Worm (Caenorhabditis elegans) whole organism, L1 larva: ENCODE data around the gene Y49E10.30.
A peak's percentile ranks its signal among the peaks of the same experiment; 100 is the strongest.

ENCODE experiments used
- C16A3.4 ChIP-seq: fragments of 150-350 bp; optimal IDR thresholded peaks from 2 replicates; lab custom pipeline; 2014; ENCODE audit warnings: missing biosample characterization, missing genetic modification characterization
- C34B4.2 ChIP-seq: sonication (generic microtip); optimal IDR thresholded peaks from 2 replicates; lab custom pipeline; 2017; ENCODE audit warnings: mild to moderate bottlenecking, missing genetic modification characterization, missing compliant biosample characterization
- blmp-1 ChIP-seq: fragments of 150-350 bp; optimal IDR thresholded peaks from 2 replicates; lab custom pipeline; 2014; ENCODE audit warnings: missing biosample characterization, missing genetic modification characterization
- ceh-63 ChIP-seq: fragments of 200-800 bp; sonication (Bioruptor generic); optimal IDR thresholded peaks from 2 replicates; lab custom pipeline; 2018; ENCODE audit warnings: mild to moderate bottlenecking, missing genetic modification characterization, missing compliant biosample characterization
- ceh-8 ChIP-seq: fragments of 200-800 bp; sonication (Bioruptor generic); optimal IDR thresholded peaks from 2 replicates; lab custom pipeline; 2018; ENCODE audit warnings: mild to moderate bottlenecking, missing genetic modification characterization, moderate library complexity, missing compliant biosample characterization
- ceh-88 ChIP-seq: fragments of 200-800 bp; sonication (Bioruptor generic); IDR thresholded peaks from 2 replicates; pipeline ENCODE4 v1.3.6; 2022; ENCODE audit warnings: missing genetic modification characterization, missing compliant biosample characterization
- ces-1 ChIP-seq: fragments of 150-350 bp; optimal IDR thresholded peaks from 2 replicates; lab custom pipeline; 2014; ENCODE audit warnings: missing biosample characterization, missing genetic modification reagents, missing genetic modification characterization
- efl-1 ChIP-seq, 4 experiments: fragments of 150-350 bp; optimal IDR thresholded peaks in 3 of 4; peaks in 1 of 4; 1 replicate in 1 of 4; 2 replicates in 3 of 4; lab custom pipeline; 2014; ENCODE audit warnings: missing biosample characterization in 2 of 4, missing genetic modification characterization in 2 of 4, missing genetic modification reagents in 2 of 4
- efl-3 ChIP-seq: fragments of 200-800 bp; sonication (Bioruptor generic); optimal IDR thresholded peaks from 2 replicates; lab custom pipeline; 2018; ENCODE audit warnings: mild to moderate bottlenecking, missing genetic modification characterization, missing compliant biosample characterization
- elt-2 ChIP-seq: sonication (generic microtip); optimal IDR thresholded peaks from 2 replicates; lab custom pipeline; 2016; ENCODE audit warnings: missing genetic modification characterization, mild to moderate bottlenecking, inconsistent platforms, missing compliant biosample characterization, missing genetic modification reagents
- elt-3 ChIP-seq, 6 experiments: fragments of 150-350 bp in 1 of 6; sonication (generic microtip); optimal IDR thresholded peaks; 2 replicates each; lab custom pipeline; 2017 to 2018; ENCODE audit warnings: missing biosample characterization in 6 of 6, missing genetic modification characterization in 6 of 6, inconsistent platforms in 1 of 6
- ets-5 ChIP-seq: fragments of 200-800 bp; sonication (Bioruptor generic); IDR thresholded peaks from 2 replicates; pipeline ENCODE4 v1.3.6; 2022; ENCODE audit warnings: missing genetic modification characterization, missing compliant biosample characterization
- grh-1 ChIP-seq: fragments of 200-800 bp; sonication (Bioruptor generic); IDR thresholded peaks from 2 replicates; pipeline ENCODE4 v1.3.6; 2022; ENCODE audit warnings: missing genetic modification reagents, missing genetic modification characterization, missing compliant biosample characterization
- hlh-17 ChIP-seq: fragments of 200-800 bp; sonication (Bioruptor generic); optimal IDR thresholded peaks from 2 replicates; lab custom pipeline; 2018; ENCODE audit warnings: missing genetic modification characterization, mild to moderate bottlenecking, missing compliant biosample characterization, moderate library complexity, borderline replicate concordance
- lin-13 ChIP-seq: fragments of 150-350 bp; optimal IDR thresholded peaks from 2 replicates; lab custom pipeline; 2014; ENCODE audit warnings: missing biosample characterization, missing genetic modification reagents, missing genetic modification characterization
- lin-14 ChIP-seq: fragments of 200-800 bp; sonication (Bioruptor generic); optimal IDR thresholded peaks from 2 replicates; lab custom pipeline; 2018; ENCODE audit warnings: mild to moderate bottlenecking, missing genetic modification characterization, moderate library complexity, missing compliant biosample characterization
- lin-35 ChIP-seq, 2 experiments: fragments of 150-350 bp; optimal IDR thresholded peaks; 2 replicates each; lab custom pipeline; 2014; ENCODE audit warnings: missing biosample characterization in 2 of 2, missing genetic modification characterization in 2 of 2, missing genetic modification reagents in 2 of 2
- lsy-2 ChIP-seq, 2 experiments: fragments of 150-350 bp; optimal IDR thresholded peaks; 2 replicates each; lab custom pipeline; 2014; ENCODE audit warnings: missing biosample characterization in 2 of 2, missing genetic modification characterization in 2 of 2
- mab-9 ChIP-seq: fragments of 200-800 bp; sonication (Bioruptor generic); IDR thresholded peaks from 2 replicates; pipeline ENCODE4 v1.3.6; 2022; ENCODE audit warnings: missing genetic modification reagents, missing genetic modification characterization, missing compliant biosample characterization
- mdl-1 ChIP-seq, 2 experiments: fragments of 150-350 bp; optimal IDR thresholded peaks; 2 replicates each; lab custom pipeline; 2014 to 2017; ENCODE audit warnings: missing biosample characterization in 2 of 2, missing genetic modification characterization in 2 of 2, inconsistent platforms in 1 of 2
- mef-2 ChIP-seq: fragments of 150-350 bp; optimal IDR thresholded peaks from 2 replicates; lab custom pipeline; 2014; ENCODE audit warnings: missing biosample characterization, missing genetic modification characterization
- mep-1 ChIP-seq: fragments of 150-350 bp; optimal IDR thresholded peaks from 2 replicates; lab custom pipeline; 2014; ENCODE audit warnings: missing biosample characterization, missing genetic modification characterization
- nhr-19 ChIP-seq: fragments of 200-800 bp; sonication (Bioruptor generic); conservative IDR thresholded peaks from 2 replicates; pipeline ENCODE4 v1.3.6; 2022; ENCODE audit warnings: missing genetic modification characterization, missing compliant biosample characterization
- nhr-28 ChIP-seq: fragments of 150-350 bp; optimal IDR thresholded peaks from 2 replicates; lab custom pipeline; 2014; ENCODE audit warnings: missing biosample characterization, missing genetic modification characterization
- nhr-77 ChIP-seq: fragments of 150-350 bp; optimal IDR thresholded peaks from 2 replicates; lab custom pipeline; 2014; ENCODE audit warnings: missing biosample characterization, missing genetic modification characterization
- nhr-85 ChIP-seq: sonication (generic microtip); peaks from one replicate; lab custom pipeline; 2016; ENCODE audit warnings: missing genetic modification characterization, inconsistent platforms, missing compliant biosample characterization
- pag-3 ChIP-seq: sonication (generic microtip); optimal IDR thresholded peaks from 2 replicates; lab custom pipeline; 2017; ENCODE audit warnings: missing genetic modification characterization, mild to moderate bottlenecking, missing compliant biosample characterization, antibody characterized with exemption, borderline replicate concordance; ENCODE audit not compliant: insufficient read depth
- rnt-1 ChIP-seq: sonication (generic microtip); optimal IDR thresholded peaks from 2 replicates; lab custom pipeline; 2016; ENCODE audit warnings: mild to moderate bottlenecking, missing genetic modification characterization, moderate library complexity, missing compliant biosample characterization
- snpc-4 ChIP-seq: fragments of 150-350 bp; optimal IDR thresholded peaks from 2 replicates; lab custom pipeline; 2014; ENCODE audit warnings: missing biosample characterization, missing genetic modification characterization
- sox-4 ChIP-seq: sonication (generic microtip); optimal IDR thresholded peaks from 2 replicates; lab custom pipeline; 2016; ENCODE audit warnings: missing genetic modification characterization, missing compliant biosample characterization
- sptf-1 ChIP-seq: fragments of 150-350 bp; optimal IDR thresholded peaks from 2 replicates; lab custom pipeline; 2014; ENCODE audit warnings: missing biosample characterization, missing genetic modification characterization
- tbx-2 ChIP-seq: sonication (generic microtip); optimal IDR thresholded peaks from 2 replicates; lab custom pipeline; 2016; ENCODE audit warnings: missing genetic modification characterization, missing compliant biosample characterization
- tlp-1 ChIP-seq: fragments of 150-350 bp; optimal IDR thresholded peaks from 2 replicates; lab custom pipeline; 2014; ENCODE audit warnings: missing biosample characterization, missing genetic modification characterization
- vab-15 ChIP-seq: sonication (generic microtip); optimal IDR thresholded peaks from 2 replicates; lab custom pipeline; 2017; ENCODE audit warnings: missing genotype, mild to moderate bottlenecking, missing genetic modification characterization, missing compliant biosample characterization
- ztf-11 ChIP-seq, 2 experiments: sonication (generic microtip); optimal IDR thresholded peaks; 2 replicates each; lab custom pipeline; 2016 to 2017; ENCODE audit warnings: missing genetic modification characterization in 2 of 2, missing biosample characterization in 1 of 2, missing compliant biosample characterization in 1 of 2

Gene Y49E10.30

ce11 chrIII:12424066-12424465, 37.4 kb downstream of the Y49E10.30 start (continued):
- peak; percentile 46 for TF ChIP-seq nhr-77
- TF ChIP-seq ceh-63 (GFP tag; lab: Kevin White, UChicago) = no peak
- no peak for TF ChIP-seq ces-1 (GFP tag; lab: Kevin White, UChicago)
- no peak for TF ChIP-seq C16A3.4 (tag; lab: Kevin White, UChicago)
- no peak for TF ChIP-seq nhr-19 (GFP tag; lab: Robert Waterston, UW)
- TF ChIP-seq elt-3 (tag; optimal IDR thresholded peaks at IDR 0.05; lab: Kevin White, UChicago) = peak in 1 of 6 experiments; percentile 12
- TF ChIP-seq ets-5 = no peak
- no peak for TF ChIP-seq mdl-1 (tag; optimal IDR thresholded peaks at IDR 0.05; lab: Kevin White, UChicago)
- peak; percentile 66 for TF ChIP-seq mep-1 (tag; lab: Kevin White, UChicago)
- TF ChIP-seq lin-13 (GFP tag; lab: Kevin White, UChicago) = no peak
- no peak for TF ChIP-seq ztf-11 (tag; optimal IDR thresholded peaks at IDR 0.05; lab: Kevin White, UChicago)
- no peak for TF ChIP-seq snpc-4 (tag; lab: Kevin White, UChicago)

ce11 chrIII:12424663-12425062, 38.0 kb downstream of the Y49E10.30 start:
- TF ChIP-seq pag-3 (tag; lab: Kevin White, UChicago) = no peak
- TF ChIP-seq efl-1 (optimal IDR thresholded peaks at IDR 0.05; lab: Kevin White, UChicago) = no peak
- peak in 1 of 2 experiments; percentile 82 for TF ChIP-seq efl-1 (GFP tag; optimal IDR thresholded peaks at IDR 0.05 in 1 of 2; lab: Kevin White, UChicago)
- TF ChIP-seq, all 84 proteins: peak for 1

- TF ChIP-seq elt-2 (tag; lab: Kevin White, UChicago) (no peak), grh-1 (GFP tag; lab: Robert Waterston, UW) (0 out of 2 replicates have a peak, but pooled peaks have one; percentile 13), efl-1 (optimal IDR thresholded peaks at IDR 0.05; lab: Kevin White, UChicago) (no peak), efl-1 (GFP tag; optimal IDR thresholded peaks at IDR 0.05 in 1 of 2; lab: Kevin White, UChicago) (peak in 1 of 2 experiments; percentile 91), nhr-85 (no peak), lsy-2 (tag; optimal IDR thresholded peaks at IDR 0.05; lab: Kevin White, UChicago) (peak in 1 of 2 experiments; percentile 15), lin-14 (GFP tag; lab: Kevin White, UChicago) (no peak), nhr-28 (tag; lab: Kevin White, UChicago) (no peak), tlp-1 (tag; lab: Kevin White, UChicago) (peak; percentile 70)
Observed at ce11 chrIII:12425846-12426405, 39.2 kb downstream of the Y49E10.30 start.

- TF ChIP-seq mab-9 (GFP tag; lab: Robert Waterston, UW) (no peak), blmp-1 (tag; lab: Kevin White, UChicago) (no peak), elt-2 (tag; lab: Kevin White, UChicago) (no peak), mef-2 (tag; lab: Kevin White, UChicago) (no peak), sptf-1 (tag; lab: Kevin White, UChicago) (no peak), ceh-88 (no peak), tbx-2 (tag; lab: Kevin White, UChicago) (no peak), rnt-1 (tag; lab: Kevin White, UChicago) (no peak), tlp-1 (tag; lab: Kevin White, UChicago) (no peak), efl-3 (no peak), sox-4 (tag; lab: Kevin White, UChicago) (no peak), vab-15 (tag; lab: Kevin White, UChicago) (no peak), lin-35 (GFP tag; optimal IDR thresholded peaks at IDR 0.05; lab: Kevin White, UChicago) (no peak), C34B4.2 (tag; lab: Kevin White, UChicago) (no peak), ceh-8 (GFP tag; lab: Kevin White, UChicago) (no peak), mdl-1 (tag; optimal IDR thresholded peaks at IDR 0.05; lab: Kevin White, UChicago) (no peak), hlh-17 (GFP tag; lab: Kevin White, UChicago) (no peak)
Observed at ce11 chrIII:12426558-12426957, 39.9 kb downstream of the Y49E10.30 start, which contains the start of gene pie-1. Gene pie-1 (plus strand): TSS chrIII:12426893.
